Worm (Caenorhabditis elegans): ENCODE results near the gene lsm-8.

DNA sequence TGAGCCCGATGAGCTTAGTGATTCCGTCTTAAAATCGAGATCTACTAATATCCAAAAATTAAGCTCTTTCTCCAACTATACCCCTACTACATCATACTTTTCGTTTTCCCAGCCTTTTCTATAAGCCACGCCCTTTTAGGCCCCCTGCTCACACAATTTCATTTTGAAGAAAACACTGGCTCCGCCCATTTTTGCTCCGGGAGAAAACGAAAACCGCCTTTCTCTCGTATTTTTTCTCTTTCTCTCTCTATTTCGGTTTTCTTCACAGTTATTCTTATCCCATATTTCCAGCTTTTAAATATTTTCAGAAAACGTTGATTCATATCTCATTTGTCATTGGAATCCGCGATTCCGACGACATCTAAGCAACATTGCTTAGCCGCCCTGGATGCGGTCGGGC is 35.3 kb downstream of the lsm-8 start, which contains the start of gene Y73B6BL.47:
- no peak for TF ChIP-seq W03F9.2 (tag; optimal IDR thresholded peaks at IDR 0.05)
- no peak for TF ChIP-seq him-1 (tag; optimal IDR thresholded peaks at IDR 0.05)
- no peak for TF ChIP-seq dao-5 (tag; optimal IDR thresholded peaks at IDR 0.05)

Data from whole organism, L4/young adult.